Worm (Caenorhabditis elegans) whole organism, L2 larva: ENCODE measurements around the gene W03H9.2.

Source experiments
- nhr-10 ChIP-seq: sonication (generic microtip); optimal IDR thresholded peaks from 2 replicates; lab custom pipeline; 2017; ENCODE audit warnings: missing biosample characterization, missing genetic modification characterization
- nhr-23 ChIP-seq: fragments of 150-350 bp; optimal IDR thresholded peaks from 2 replicates; lab custom pipeline; 2014; ENCODE audit warnings: missing biosample characterization, missing genetic modification reagents, missing genetic modification characterization
- snpc-4 ChIP-seq: fragments of 150-350 bp; optimal IDR thresholded peaks from 2 replicates; lab custom pipeline; 2014; ENCODE audit warnings: missing biosample characterization, missing genetic modification characterization
- unc-39 ChIP-seq: fragments of 150-350 bp; optimal IDR thresholded peaks from 2 replicates; lab custom pipeline; 2014; ENCODE audit warnings: missing biosample characterization, missing genetic modification characterization
- unc-55 ChIP-seq: fragments of 150-350 bp; sonication (generic microtip); optimal IDR thresholded peaks from 3 replicates; lab custom pipeline; 2014; ENCODE audit warnings: missing biosample characterization, missing genetic modification reagents, missing genetic modification characterization

ce11 chrII:14126841-14127240 lies 16.8 kb downstream of the W03H9.2 start, which contains the start of gene K09E4.3:
- no peak for TF ChIP-seq snpc-4
- TF ChIP-seq nhr-23 (tag; lab: Kevin White, UChicago): no peak
- no peak for TF ChIP-seq unc-55 (GFP tag; lab: Kevin White, UChicago)
- no peak for TF ChIP-seq nhr-10 (tag; lab: Kevin White, UChicago)
- no peak for TF ChIP-seq unc-39 (tag; lab: Kevin White, UChicago)
